Worm (Caenorhabditis elegans): ENCODE results near the gene srt-69.

ce11 chrV:5271487-5271886, 6.0 kb upstream of the srt-69 start:
- TF ChIP-seq ceh-82 (tag; optimal IDR thresholded peaks at IDR 0.05): no peak
- TF ChIP-seq efl-1 (optimal IDR thresholded peaks at IDR 0.05): peak; percentile 41 to 45
- TF ChIP-seq efl-1 (GFP tag; optimal IDR thresholded peaks at IDR 0.05 in 1 of 2): peak; percentile 43 to 94
- peak; percentile 34 to 46 for TF ChIP-seq lsy-2 (tag; optimal IDR thresholded peaks at IDR 0.05)
- no peak for TF ChIP-seq ets-5 (GFP tag; IDR thresholded peaks at IDR 0.05)
- TF ChIP-seq nhr-12 (tag; optimal IDR thresholded peaks at IDR 0.05): no peak
- no peak for TF ChIP-seq lir-3 (tag; optimal IDR thresholded peaks at IDR 0.05; ENCODE audit: poor library complexity)
- TF ChIP-seq unc-62 (GFP tag; optimal IDR thresholded peaks at IDR 0.05): no peak
- TF ChIP-seq snpc-4 (tag; optimal IDR thresholded peaks at IDR 0.05): no peak
